Fruit fly (Drosophila melanogaster): ENCODE results near the gene Blos3.
A peak's percentile ranks its signal among the peaks of the same experiment; 100 is the strongest.

Blos3 gene

dm6 chr3L:18898086-18898470, 28.1 kb downstream of the Blos3 start, which contains the start of gene CG3902 (continued):
- TF ChIP-seq CG15269 (tag; optimal IDR thresholded peaks at IDR 0.05) (peak; percentile 25), Sry-β (GFP tag; optimal IDR thresholded peaks at IDR 0.05) (no peak), tna (GFP tag; IDR thresholded peaks at IDR 0.05; ENCODE audit: partially characterized antibody) (no peak; the same call in 1 of the 2 replicates), en (GFP tag; optimal IDR thresholded peaks at IDR 0.05) (no peak), dan (GFP tag; IDR thresholded peaks at IDR 0.05) (no peak), org-1 (GFP tag; optimal IDR thresholded peaks at IDR 0.05) (no peak), CG43689 (GFP tag; IDR thresholded peaks at IDR 0.05) (no peak), Meics (GFP tag; optimal IDR thresholded peaks at IDR 0.05) (peak; percentile 46), CG17802 (tag; optimal IDR thresholded peaks at IDR 0.05) (no peak), stc (GFP tag; IDR thresholded peaks at IDR 0.05) (peak; percentile 13; the same call in 1 of the 2 replicates), Max (GFP tag; optimal IDR thresholded peaks at IDR 0.05) (peak; percentile 18), CkIIα-i1 (GFP tag; IDR thresholded peaks at IDR 0.05) (no peak), sens (GFP tag) (peak; percentile 74), CG15514 (GFP tag; optimal IDR thresholded peaks at IDR 0.05) (peak; percentile 40), zfh1 (GFP tag; IDR thresholded peaks at IDR 0.05) (0 out of 3 replicates have a peak, but pooled peaks have one; percentile 26), CG33213 (GFP tag; optimal IDR thresholded peaks at IDR 0.05) (peak; percentile 7), CG5953 (GFP tag; IDR thresholded peaks at IDR 0.05) (peak; percentile 67), NFAT (GFP tag; IDR thresholded peaks at IDR 0.05) (peak; percentile 68), CG10147 (GFP tag; optimal IDR thresholded peaks at IDR 0.05) (peak; percentile 18), CG31365 (tag; optimal IDR thresholded peaks at IDR 0.05) (peak; percentile 25), CG11247 (GFP tag; IDR thresholded peaks at IDR 0.05) (0 out of 2 replicates have a peak, but pooled peaks have one; percentile 28), lov (optimal IDR thresholded peaks at IDR 0.05) (no peak), lov (GFP tag; IDR thresholded peaks at IDR 0.05) (peak; percentile 71; the same call in 2 of the 3 replicates), onecut (GFP tag; IDR thresholded peaks at IDR 0.05) (peak; percentile 31), CG17568 (GFP tag; optimal IDR thresholded peaks at IDR 0.05) (peak; percentile 49), CrebB (tag; optimal IDR thresholded peaks at IDR 0.05) (peak; percentile 27), CG8359 (GFP tag; optimal IDR thresholded peaks at IDR 0.05; ENCODE audit: borderline replicate concordance) (no peak), unpg (GFP tag; optimal IDR thresholded peaks at IDR 0.05) (peak; percentile 35), CG12769 (tag; optimal IDR thresholded peaks at IDR 0.05) (peak; percentile 82), BtbVII (GFP tag; optimal IDR thresholded peaks at IDR 0.05) (peak; percentile 43), Poxn (GFP tag; IDR thresholded peaks at IDR 0.05) (no peak), mirr (GFP tag; optimal IDR thresholded peaks at IDR 0.05) (peak; percentile 12), gce (GFP tag; IDR thresholded peaks at IDR 0.05) (no peak; the same call in 2 of the 3 replicates), her (GFP tag; optimal IDR thresholded peaks at IDR 0.05) (peak; percentile 24), ato (GFP tag; IDR thresholded peaks at IDR 0.05; ENCODE audit: partially characterized antibody) (0 out of 2 replicates have a peak, but pooled peaks have one; percentile 41), pb (GFP tag; optimal IDR thresholded peaks at IDR 0.05) (no peak), chm (GFP tag; IDR thresholded peaks at IDR 0.05) (peak; percentile 75), bbx (GFP tag; IDR thresholded peaks at IDR 0.05; ENCODE audit: partially characterized antibody) (peak; percentile 59; the same call in 1 of the 2 replicates), Hmr (GFP tag; optimal IDR thresholded peaks at IDR 0.05) (peak; percentile 20), HHEX (GFP tag; optimal IDR thresholded peaks at IDR 0.05) (peak; percentile 45), CG12071 (GFP tag; optimal IDR thresholded peaks at IDR 0.05) (peak; percentile 37), ap (GFP tag; IDR thresholded peaks at IDR 0.05) (no peak), CG1529 (GFP tag; optimal IDR thresholded peaks at IDR 0.05) (no peak), Myb (GFP tag; optimal IDR thresholded peaks at IDR 0.05) (no peak), CG6654 (GFP tag; optimal IDR thresholded peaks at IDR 0.05) (no peak), CG4707 (GFP tag; optimal IDR thresholded peaks at IDR 0.05) (peak; percentile 7), CG1233 (GFP tag; optimal IDR thresholded peaks at IDR 0.05) (peak; percentile 5), CG9876 (GFP tag; optimal IDR thresholded peaks at IDR 0.05) (no peak), Stat92E (GFP tag; optimal IDR thresholded peaks at IDR 0.05) (peak in 1 of 3 experiments; percentile 23), tx (GFP tag; optimal IDR thresholded peaks at IDR 0.05) (no peak)
